Worm (Caenorhabditis elegans) whole organism, L4/young adult: ENCODE measurements around the gene T27A10.5.

Experiments used
- W03F9.2 ChIP-seq: fragments of 150-350 bp; optimal IDR thresholded peaks from 2 replicates; lab custom pipeline; 2014; ENCODE audit warnings: missing biosample characterization, missing genetic modification characterization
- dao-5 ChIP-seq: sonication (generic microtip); optimal IDR thresholded peaks from 2 replicates; lab custom pipeline; 2016; ENCODE audit warnings: missing genotype, missing genetic modification characterization, moderate library complexity, missing compliant biosample characterization
- him-1 ChIP-seq: sonication (generic microtip); optimal IDR thresholded peaks from 2 replicates; lab custom pipeline; 2016; ENCODE audit warnings: missing genotype, missing genetic modification reagents, missing genetic modification characterization, missing compliant biosample characterization

Gene T27A10.5

ce11 chrX:3547828-3548227 is 25.6 kb downstream of the T27A10.5 start:
- TF ChIP-seq dao-5 (tag; lab: Kevin White, UChicago), result no peak
- no peak for TF ChIP-seq W03F9.2 (tag; lab: Kevin White, UChicago)
- TF ChIP-seq him-1 (tag; lab: Kevin White, UChicago), result no peak

- TF ChIP-seq W03F9.2 (tag; lab: Kevin White, UChicago) (no peak), him-1 (tag; lab: Kevin White, UChicago) (no peak), dao-5 (tag; lab: Kevin White, UChicago) (no peak)
Measured at ce11 chrX:3547097-3547496, 26.3 kb downstream of the T27A10.5 start.

- no peak for TF ChIP-seq him-1 (tag; lab: Kevin White, UChicago)
- no peak for TF ChIP-seq dao-5 (tag; lab: Kevin White, UChicago)
- TF ChIP-seq W03F9.2 (tag; lab: Kevin White, UChicago), result no peak
Measured at ce11 chrX:3542242-3542641, 31.1 kb downstream of the T27A10.5 start, which contains the start of gene rgs-7. Gene rgs-7, plus strand, starts transcription at chrX:3542542.

ce11 chrX:3540861-3541260 is 32.5 kb downstream of the T27A10.5 start:
- TF ChIP-seq W03F9.2 (tag; lab: Kevin White, UChicago) (no peak), dao-5 (tag; lab: Kevin White, UChicago) (no peak), him-1 (tag; lab: Kevin White, UChicago) (peak; percentile 14)

- TF ChIP-seq W03F9.2 (tag; lab: Kevin White, UChicago), result no peak
- no peak for TF ChIP-seq him-1 (tag; lab: Kevin White, UChicago)
- TF ChIP-seq dao-5 (tag; lab: Kevin White, UChicago), result no peak
Measured at ce11 chrX:3538067-3538466, 35.3 kb downstream of the T27A10.5 start.

ce11 chrX:3537335-3537734 is 36.0 kb downstream of the T27A10.5 start, which contains the start of gene gyg-1:
Gene gyg-1, plus strand, starts transcription at chrX:3537635.
- TF ChIP-seq him-1 (tag; lab: Kevin White, UChicago) (no peak), W03F9.2 (tag; lab: Kevin White, UChicago) (no peak), dao-5 (tag; lab: Kevin White, UChicago) (no peak)

ce11 chrX:3536302-3537251 is 36.8 kb downstream of the T27A10.5 start:
- TF ChIP-seq W03F9.2 (tag; lab: Kevin White, UChicago), result no peak
- TF ChIP-seq dao-5 (tag; lab: Kevin White, UChicago), result no peak
- no peak for TF ChIP-seq him-1 (tag; lab: Kevin White, UChicago)

ce11 chrX:3535505-3535904 is 37.9 kb downstream of the T27A10.5 start:
- peak; percentile 61 for TF ChIP-seq him-1 (tag; lab: Kevin White, UChicago)
- no peak for TF ChIP-seq W03F9.2 (tag; lab: Kevin White, UChicago)

ce11 chrX:3534218-3534617 is 39.2 kb downstream of the T27A10.5 start:
- TF ChIP-seq W03F9.2 (tag; lab: Kevin White, UChicago) (no peak), dao-5 (tag; lab: Kevin White, UChicago) (no peak), him-1 (tag; lab: Kevin White, UChicago) (no peak)

- TF ChIP-seq dao-5 (tag; lab: Kevin White, UChicago), result no peak
Measured at ce11 chrX:3532919-3533318, 40.5 kb downstream of the T27A10.5 start, which contains the start of gene F56B6.6. Gene F56B6.6, minus strand, starts transcription at chrX:3533019.

ce11 chrX:3526712-3527111 is 46.7 kb downstream of the T27A10.5 start:
- TF ChIP-seq him-1 (tag; lab: Kevin White, UChicago), result no peak
- TF ChIP-seq W03F9.2 (tag; lab: Kevin White, UChicago), result no peak
- no peak for TF ChIP-seq dao-5 (tag; lab: Kevin White, UChicago)
